Worm (Caenorhabditis elegans) whole organism, L2 larva: ENCODE data around the gene acr-2.
A peak's percentile ranks its signal among the peaks of the same experiment; 100 is the strongest.

ENCODE experiments used
- C34F6.9 ChIP-seq: fragments of 150-350 bp; optimal IDR thresholded peaks from 2 replicates; lab custom pipeline; 2014; ENCODE audit warnings: missing biosample characterization, missing genetic modification characterization
- Y55F3AM.14 ChIP-seq: fragments of 200-800 bp; sonication (Bioruptor generic); optimal IDR thresholded peaks from 2 replicates; lab custom pipeline; 2018; ENCODE audit warnings: mild to moderate bottlenecking, missing genetic modification characterization, missing compliant biosample characterization
- ZK546.5 ChIP-seq: sonication (generic microtip); optimal IDR thresholded peaks from 2 replicates; lab custom pipeline; 2017; ENCODE audit warnings: missing biosample characterization, missing genetic modification characterization
- alr-1 ChIP-seq: fragments of 150-350 bp; optimal IDR thresholded peaks from 2 replicates; lab custom pipeline; 2014; ENCODE audit warnings: missing biosample characterization, missing genetic modification characterization
- aly-2 ChIP-seq: fragments of 150-350 bp; optimal IDR thresholded peaks from 2 replicates; lab custom pipeline; 2014; ENCODE audit warnings: missing biosample characterization, missing genetic modification characterization
- ama-1 ChIP-seq: fragments of 150-350 bp; optimal IDR thresholded peaks from 2 replicates; lab custom pipeline; 2018; ENCODE audit warnings: inconsistent platforms
- blmp-1 ChIP-seq: sonication (generic microtip); optimal IDR thresholded peaks from 2 replicates; lab custom pipeline; 2017; ENCODE audit warnings: missing genetic modification characterization, mild to moderate bottlenecking, missing compliant biosample characterization, antibody characterized with exemption, moderate library complexity; ENCODE audit not compliant: insufficient read depth
- crh-2 ChIP-seq: sonication (generic microtip); optimal IDR thresholded peaks from 2 replicates; lab custom pipeline; 2017; ENCODE audit warnings: missing biosample characterization, missing genetic modification characterization
- dmd-4 ChIP-seq: sonication (generic microtip); optimal IDR thresholded peaks from 2 replicates; lab custom pipeline; 2017; ENCODE audit warnings: missing biosample characterization, missing genetic modification characterization
- elt-1 ChIP-seq: fragments of 150-350 bp; optimal IDR thresholded peaks from 2 replicates; lab custom pipeline; 2014; ENCODE audit warnings: missing biosample characterization, missing genetic modification characterization
- elt-3 ChIP-seq: sonication (generic microtip); optimal IDR thresholded peaks from 2 replicates; lab custom pipeline; 2017; ENCODE audit warnings: missing biosample characterization, missing genetic modification characterization
- fos-1 ChIP-seq: fragments of 150-350 bp; optimal IDR thresholded peaks from 2 replicates; lab custom pipeline; 2014; ENCODE audit warnings: missing biosample characterization, missing genetic modification characterization
- gmeb-1 ChIP-seq: fragments of 150-350 bp; optimal IDR thresholded peaks from 2 replicates; lab custom pipeline; 2014; ENCODE audit warnings: missing biosample characterization, missing genetic modification characterization
- lin-11 ChIP-seq: fragments of 150-350 bp; sonication (generic microtip); optimal IDR thresholded peaks from 2 replicates; lab custom pipeline; 2014; ENCODE audit warnings: missing biosample characterization, missing genetic modification characterization, inconsistent platforms, mixed read lengths
- lin-39 ChIP-seq: fragments of 150-350 bp; optimal IDR thresholded peaks from 2 replicates; lab custom pipeline; 2014; ENCODE audit warnings: missing biosample characterization, missing genetic modification reagents, missing genetic modification characterization
- lsy-2 ChIP-seq, 2 experiments: fragments of 150-350 bp in 1 of 2; sonication (generic microtip) in 1 of 2; optimal IDR thresholded peaks; 2 replicates each; lab custom pipeline; 2014 to 2017; ENCODE audit warnings: missing biosample characterization in 2 of 2, missing genetic modification characterization in 2 of 2
- mbf-1 ChIP-seq: sonication (generic microtip); optimal IDR thresholded peaks from 2 replicates; lab custom pipeline; 2017; ENCODE audit warnings: missing biosample characterization, missing genetic modification characterization
- mdl-1 ChIP-seq, 2 experiments: fragments of 150-350 bp in 1 of 2; sonication (generic microtip) in 1 of 2; optimal IDR thresholded peaks; 2 replicates each; lab custom pipeline; 2017; ENCODE audit warnings: missing biosample characterization in 2 of 2, missing genetic modification characterization in 2 of 2
- nhr-10 ChIP-seq: sonication (generic microtip); optimal IDR thresholded peaks from 2 replicates; lab custom pipeline; 2017; ENCODE audit warnings: missing biosample characterization, missing genetic modification characterization
- nhr-11 ChIP-seq: fragments of 150-350 bp; optimal IDR thresholded peaks from 2 replicates; lab custom pipeline; 2014; ENCODE audit warnings: missing biosample characterization, missing genetic modification characterization
- nhr-129 ChIP-seq: fragments of 150-350 bp; optimal IDR thresholded peaks from 2 replicates; lab custom pipeline; 2014; ENCODE audit warnings: missing biosample characterization, missing genetic modification characterization
- nhr-21 ChIP-seq: fragments of 150-350 bp; optimal IDR thresholded peaks from 2 replicates; lab custom pipeline; 2014; ENCODE audit warnings: missing biosample characterization, missing genetic modification characterization
- nhr-23 ChIP-seq: fragments of 150-350 bp; optimal IDR thresholded peaks from 2 replicates; lab custom pipeline; 2014; ENCODE audit warnings: missing biosample characterization, missing genetic modification reagents, missing genetic modification characterization
- nhr-237 ChIP-seq: fragments of 150-350 bp; optimal IDR thresholded peaks from 2 replicates; lab custom pipeline; 2014; ENCODE audit warnings: missing biosample characterization, missing genetic modification characterization
- nhr-25 ChIP-seq: fragments of 150-350 bp; sonication (generic microtip); optimal IDR thresholded peaks from 3 replicates; lab custom pipeline; 2014; ENCODE audit warnings: missing biosample characterization, missing genetic modification characterization
- nhr-6 ChIP-seq: fragments of 150-350 bp; optimal IDR thresholded peaks from 2 replicates; lab custom pipeline; 2014; ENCODE audit warnings: missing biosample characterization, missing genetic modification characterization
- nhr-77 ChIP-seq: fragments of 150-350 bp; optimal IDR thresholded peaks from 2 replicates; lab custom pipeline; 2014; ENCODE audit warnings: missing biosample characterization, missing genetic modification characterization
- sem-4 ChIP-seq: fragments of 150-350 bp; optimal IDR thresholded peaks from 2 replicates; lab custom pipeline; 2014; ENCODE audit warnings: missing biosample characterization, missing genetic modification reagents, missing genetic modification characterization
- skn-1 ChIP-seq: sonication (generic microtip); optimal IDR thresholded peaks from 2 replicates; lab custom pipeline; 2017; ENCODE audit warnings: missing biosample characterization, missing genetic modification characterization
- sma-3 ChIP-seq: sonication (generic microtip); optimal IDR thresholded peaks from 2 replicates; lab custom pipeline; 2016; ENCODE audit warnings: missing genetic modification reagents, missing genetic modification characterization, missing compliant biosample characterization
- sma-9 ChIP-seq, 2 experiments: fragments of 150-350 bp in 1 of 2; sonication (generic microtip) in 1 of 2; optimal IDR thresholded peaks; 2 replicates each; lab custom pipeline; 2014 to 2016; ENCODE audit warnings: missing genetic modification characterization in 2 of 2, mild to moderate bottlenecking in 1 of 2, missing biosample characterization in 1 of 2, missing compliant biosample characterization in 1 of 2, missing genetic modification reagents in 1 of 2, moderate library complexity in 1 of 2
- snpc-4 ChIP-seq: fragments of 150-350 bp; optimal IDR thresholded peaks from 2 replicates; lab custom pipeline; 2014; ENCODE audit warnings: missing biosample characterization, missing genetic modification characterization
- unc-55 ChIP-seq: fragments of 150-350 bp; sonication (generic microtip); optimal IDR thresholded peaks from 3 replicates; lab custom pipeline; 2014; ENCODE audit warnings: missing biosample characterization, missing genetic modification reagents, missing genetic modification characterization
- unc-62 ChIP-seq: fragments of 150-350 bp; optimal IDR thresholded peaks from 2 replicates; lab custom pipeline; 2014; ENCODE audit warnings: missing biosample characterization, missing genetic modification reagents, missing genetic modification characterization
- zag-1 ChIP-seq: fragments of 150-350 bp; optimal IDR thresholded peaks from 2 replicates; lab custom pipeline; 2014; ENCODE audit warnings: missing biosample characterization, missing genetic modification characterization
- ztf-1 ChIP-seq: fragments of 200-800 bp; sonication (Bioruptor generic); conservative IDR thresholded peaks from 2 replicates; pipeline ENCODE4 v1.3.6; 2022; ENCODE audit warnings: missing genetic modification characterization, missing compliant biosample characterization
- ztf-4 ChIP-seq: fragments of 150-350 bp; optimal IDR thresholded peaks from 2 replicates; lab custom pipeline; 2014; ENCODE audit warnings: missing biosample characterization, missing genetic modification characterization

Gene acr-2

DNA sequence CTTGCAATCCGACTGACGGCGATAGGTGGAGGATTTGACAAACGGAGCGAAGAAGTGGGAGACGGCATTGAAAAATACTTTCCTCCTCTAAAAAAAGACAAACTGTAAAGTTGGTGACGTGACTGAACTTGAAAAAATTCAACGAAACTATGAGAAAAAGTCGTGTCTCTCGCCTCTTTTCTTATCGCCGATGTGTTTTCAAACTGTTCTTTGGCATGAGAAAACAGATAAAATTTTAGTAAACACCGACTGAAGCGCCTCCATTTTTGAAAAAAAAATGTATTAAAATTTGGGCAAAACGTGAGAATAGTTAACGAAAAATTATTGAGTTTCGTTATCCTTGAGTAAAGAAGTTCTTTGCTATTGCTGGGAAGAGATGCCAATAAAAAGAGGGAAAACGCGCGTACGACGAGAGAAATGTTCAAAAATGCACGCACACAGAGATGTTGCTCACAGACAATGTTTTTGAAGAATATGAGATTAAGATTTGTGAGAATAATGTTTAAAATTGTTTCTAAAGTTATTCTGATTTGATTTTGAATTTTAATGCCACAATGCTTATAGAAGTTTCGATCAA lies 26.6 kb downstream of the acr-2 start:
- TF ChIP-seq lsy-2 (tag; optimal IDR thresholded peaks at IDR 0.05; lab: Kevin White, UChicago) (no peak), sma-9 (GFP tag; optimal IDR thresholded peaks at IDR 0.05; lab: Kevin White, UChicago) (peak; percentile 26), sma-9 (tag; optimal IDR thresholded peaks at IDR 0.05; lab: Kevin White, UChicago) (no peak), nhr-11 (tag; lab: Kevin White, UChicago) (no peak), crh-2 (tag; lab: Kevin White, UChicago) (peak; percentile 42), fos-1 (tag; lab: Kevin White, UChicago) (peak; percentile 23), unc-55 (peak; percentile 55), Y55F3AM.14 (GFP tag; lab: Kevin White, UChicago) (no peak), gmeb-1 (no peak), mdl-1 (tag; optimal IDR thresholded peaks at IDR 0.05; lab: Kevin White, UChicago) (peak; percentile 65 to 70), elt-3 (tag; lab: Kevin White, UChicago) (no peak), nhr-129 (peak; percentile 38), C34F6.9 (tag; lab: Kevin White, UChicago) (peak; percentile 33)

DNA sequence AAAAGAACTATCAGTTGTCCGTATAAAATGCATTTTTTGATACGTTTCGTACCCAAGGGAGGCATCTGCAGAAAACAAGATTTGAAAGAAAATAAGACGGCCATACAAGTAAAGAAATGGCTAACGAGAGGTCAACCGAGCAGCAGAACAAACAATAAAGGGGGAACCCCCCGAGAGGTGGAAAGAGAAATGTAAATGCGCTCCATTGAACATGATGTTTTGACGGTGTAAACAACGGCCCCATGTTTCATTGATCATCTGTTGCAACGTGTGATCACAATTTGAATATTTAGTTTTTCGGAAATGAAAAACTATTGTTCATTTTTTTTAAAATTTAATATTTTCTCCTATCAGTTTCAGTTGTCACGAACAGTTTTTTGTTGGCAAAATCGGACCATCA lies 27.2 kb downstream of the acr-2 start, which contains the start of gene K11G12.6:
Gene K11G12.6, minus strand, starts transcription at position 65 of the 400 bp plus-strand sequence.
- TF ChIP-seq dmd-4 (tag; lab: Kevin White, UChicago) (no peak), crh-2 (tag; lab: Kevin White, UChicago) (peak; percentile 20), nhr-21 (no peak), sem-4 (tag; lab: Kevin White, UChicago) (no peak), zag-1 (tag; lab: Kevin White, UChicago) (peak; percentile 36), gmeb-1 (no peak), lin-11 (tag; lab: Kevin White, UChicago) (no peak), skn-1 (tag; lab: Kevin White, UChicago) (no peak), nhr-237 (tag; lab: Kevin White, UChicago) (no peak), lin-39 (no peak), snpc-4 (no peak), unc-55 (peak; percentile 10), aly-2 (tag; lab: Kevin White, UChicago) (no peak), mdl-1 (tag; optimal IDR thresholded peaks at IDR 0.05; lab: Kevin White, UChicago) (peak; percentile 3 to 65), nhr-129 (peak; percentile 61), unc-62 (GFP tag; lab: Kevin White, UChicago) (no peak), nhr-77 (tag; lab: Kevin White, UChicago) (no peak), sma-9 (GFP tag; optimal IDR thresholded peaks at IDR 0.05; lab: Kevin White, UChicago) (peak; percentile 27), sma-9 (tag; optimal IDR thresholded peaks at IDR 0.05; lab: Kevin White, UChicago) (no peak), alr-1 (tag; lab: Kevin White, UChicago) (no peak), nhr-10 (tag; lab: Kevin White, UChicago) (no peak), ztf-4 (tag; lab: Kevin White, UChicago) (no peak), lsy-2 (tag; optimal IDR thresholded peaks at IDR 0.05; lab: Kevin White, UChicago) (peak in 1 of 2 experiments; percentile 41), fos-1 (tag; lab: Kevin White, UChicago) (no peak), nhr-6 (tag; lab: Kevin White, UChicago) (no peak), blmp-1 (tag; lab: Kevin White, UChicago) (no peak), nhr-25 (no peak), elt-1 (tag; lab: Kevin White, UChicago) (no peak), ZK546.5 (tag; lab: Kevin White, UChicago) (no peak), C34F6.9 (tag; lab: Kevin White, UChicago) (peak; percentile 55), Y55F3AM.14 (GFP tag; lab: Kevin White, UChicago) (no peak), elt-3 (tag; lab: Kevin White, UChicago) (no peak), nhr-11 (tag; lab: Kevin White, UChicago) (no peak), ztf-1 (GFP tag; lab: Robert Waterston, UW) (no peak)

DNA sequence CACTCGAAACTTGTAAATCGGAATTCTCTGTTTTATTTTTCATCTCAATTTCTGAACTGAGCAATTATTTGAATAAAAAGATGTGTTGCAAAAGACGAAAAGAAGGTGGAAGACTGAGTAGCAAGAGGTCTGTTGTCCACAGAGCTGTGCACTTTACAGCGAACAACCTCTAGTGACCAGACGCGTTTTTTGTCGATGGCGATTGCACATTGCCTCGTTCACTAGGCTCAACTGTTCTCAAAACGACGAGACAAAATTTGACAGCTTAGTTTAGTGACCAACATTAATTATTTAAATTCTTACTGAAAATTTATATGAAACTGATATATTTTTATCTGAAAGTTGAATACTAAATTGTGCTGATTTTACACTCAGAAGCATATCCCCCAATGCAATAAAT lies 30.9 kb downstream of the acr-2 start, which contains the start of gene R03E9.2:
Gene R03E9.2, minus strand, starts transcription at position 101 of the 400 bp plus-strand sequence.
- TF ChIP-seq nhr-237 (tag; lab: Kevin White, UChicago): no peak
- no peak for TF ChIP-seq ama-1 (lab: Kevin White, UChicago)
- no peak for TF ChIP-seq nhr-23 (tag; lab: Kevin White, UChicago)
- TF ChIP-seq elt-3 (tag; lab: Kevin White, UChicago): no peak
- TF ChIP-seq ZK546.5 (tag; lab: Kevin White, UChicago): no peak
- no peak for TF ChIP-seq mbf-1 (tag; lab: Kevin White, UChicago)
- TF ChIP-seq sma-3 (GFP tag; lab: Kevin White, UChicago): no peak
- no peak for TF ChIP-seq lsy-2 (tag; optimal IDR thresholded peaks at IDR 0.05; lab: Kevin White, UChicago)
- TF ChIP-seq zag-1 (tag; lab: Kevin White, UChicago): no peak
